Worm (Caenorhabditis elegans) whole organism, L4 larva: ENCODE results near the gene his-5.

Experiments
- unc-130 ChIP-seq: sonication (generic microtip); optimal IDR thresholded peaks from 2 replicates; lab custom pipeline; 2016; ENCODE audit warnings: missing genetic modification reagents, missing genetic modification characterization, missing compliant biosample characterization
- zfp-3 ChIP-seq: fragments of 200-800 bp; sonication (Bioruptor generic); conservative IDR thresholded peaks from 2 replicates; pipeline ENCODE4 v1.3.6; 2022; ENCODE audit warnings: missing genetic modification reagents, missing genetic modification characterization, missing compliant biosample characterization

ce11 chrV:8580961-8581360 is 45.9 kb downstream of the his-5 start, which contains the start of gene C10B5.1:
- no peak for TF ChIP-seq zfp-3 (GFP tag; lab: Robert Waterston, UW)
- no peak for TF ChIP-seq unc-130 (GFP tag; lab: Kevin White, UChicago)
